Fruit fly (Drosophila melanogaster) whole organism, embryonic: ENCODE results near the gene Vha100-2.
A peak's percentile ranks its signal among the peaks of the same experiment; 100 is the strongest.

ENCODE experiments used
- B-H1 ChIP-seq: fragments of 200-800 bp; sonication (Bioruptor generic); IDR thresholded peaks from 3 replicates; pipeline ENCODE4 v1.3.6; 2022; ENCODE audit warnings: missing biosample characterization, missing genetic modification characterization
- BtbVII ChIP-seq: fragments of 200-800 bp; sonication (Bioruptor generic); optimal IDR thresholded peaks from 3 replicates; lab custom pipeline; 2017; ENCODE audit warnings: missing biosample characterization, mild to moderate bottlenecking, missing genetic modification characterization
- CG10267 ChIP-seq: fragments of 200-800 bp; sonication (Bioruptor generic); optimal IDR thresholded peaks from 2 replicates; lab custom pipeline; 2018; ENCODE audit warnings: missing biosample characterization, mild to moderate bottlenecking, missing genetic modification characterization, moderate library complexity
- CG11504 ChIP-seq: fragments of 200-800 bp; sonication (Bioruptor generic); optimal IDR thresholded peaks from 3 replicates; lab custom pipeline; 2019; ENCODE audit warnings: missing biosample characterization, mild to moderate bottlenecking, missing genetic modification characterization, moderate library complexity
- CG15601 ChIP-seq: fragments of 200-800 bp; sonication (Bioruptor generic); optimal IDR thresholded peaks from 3 replicates; lab custom pipeline; 2019; ENCODE audit warnings: missing biosample characterization, mild to moderate bottlenecking, missing genetic modification characterization, moderate library complexity
- CG18619 ChIP-seq: fragments of 200-800 bp; sonication (Bioruptor generic); optimal IDR thresholded peaks from 3 replicates; lab custom pipeline; 2017; ENCODE audit warnings: missing biosample characterization, mild to moderate bottlenecking, missing genetic modification characterization
- CG3281 ChIP-seq: fragments of 200-800 bp; sonication (Bioruptor generic); optimal IDR thresholded peaks from 3 replicates; lab custom pipeline; 2017; ENCODE audit warnings: missing biosample characterization, mild to moderate bottlenecking, missing genetic modification characterization
- CG3726 ChIP-seq: fragments of 200-800 bp; sonication (Bioruptor generic); IDR thresholded peaks from 3 replicates; pipeline ENCODE4, ENCODE4 v1.3.6; 2022; ENCODE audit warnings: missing biosample characterization, missing genetic modification characterization
- CG5180 ChIP-seq: fragments of 200-800 bp; sonication (Bioruptor generic); optimal IDR thresholded peaks from 3 replicates; lab custom pipeline; 2017; ENCODE audit warnings: missing biosample characterization, missing genetic modification characterization, mild to moderate bottlenecking, moderate library complexity, missing genetic modification reagents
- CG6689 ChIP-seq: fragments of 200-800 bp; sonication (Bioruptor generic); IDR thresholded peaks from 2 replicates; pipeline ENCODE4 v1.3.6; 2022; ENCODE audit warnings: missing biosample characterization, missing genetic modification characterization
- CG6765 ChIP-seq: fragments of 200-800 bp; sonication (Bioruptor generic); optimal IDR thresholded peaks from 3 replicates; lab custom pipeline; 2017; ENCODE audit warnings: missing biosample characterization, mild to moderate bottlenecking, missing genetic modification characterization
- Dek ChIP-seq: fragments of 200-800 bp; sonication (Bioruptor generic); optimal IDR thresholded peaks from 3 replicates; lab custom pipeline; 2019; ENCODE audit warnings: missing biosample characterization, mild to moderate bottlenecking, missing genetic modification characterization, moderate library complexity
- Doc2 ChIP-seq: fragments of 200-800 bp; sonication (Bioruptor generic); IDR thresholded peaks from 2 replicates; pipeline ENCODE4 v1.3.6; 2022; ENCODE audit warnings: missing biosample characterization, missing genetic modification characterization
- Dp ChIP-seq: fragments of 200-800 bp; sonication (Bioruptor generic); optimal IDR thresholded peaks from 2 replicates; lab custom pipeline; 2018; ENCODE audit warnings: missing biosample characterization, mild to moderate bottlenecking, missing genetic modification characterization, moderate library complexity
- Drgx ChIP-seq: fragments of 200-800 bp; sonication (Bioruptor generic); IDR thresholded peaks from 2 replicates; pipeline ENCODE4 v1.3.6; 2022; ENCODE audit warnings: missing biosample characterization, missing genetic modification characterization
- Ets97D ChIP-seq: fragments of 200-800 bp; sonication (Bioruptor generic); optimal IDR thresholded peaks from 3 replicates; lab custom pipeline; 2016; ENCODE audit warnings: missing biosample characterization, missing genetic modification characterization
- Gug ChIP-seq: fragments of 200-800 bp; sonication (Bioruptor generic); IDR thresholded peaks from 4 replicates; pipeline ENCODE4 v1.3.6; 2022; ENCODE audit warnings: missing biosample characterization, missing genetic modification characterization
- HHEX ChIP-seq: fragments of 200-800 bp; sonication (Bioruptor generic); optimal IDR thresholded peaks from 3 replicates; lab custom pipeline; 2017; ENCODE audit warnings: missing biosample characterization, mild to moderate bottlenecking, missing genetic modification characterization, missing genetic modification reagents
- HLH3B ChIP-seq: fragments of 200-800 bp; sonication (Bioruptor generic); IDR thresholded peaks from 2 replicates; pipeline ENCODE4 v1.3.6; 2022; ENCODE audit warnings: missing biosample characterization, missing genetic modification characterization
- HmgZ ChIP-seq: fragments of 200-800 bp; sonication (Bioruptor generic); optimal IDR thresholded peaks from 2 replicates; lab custom pipeline; 2018; ENCODE audit warnings: missing biosample characterization, mild to moderate bottlenecking, missing genetic modification characterization
- Hmr ChIP-seq: fragments of 200-800 bp; sonication (Bioruptor generic); optimal IDR thresholded peaks from 3 replicates; lab custom pipeline; 2017; ENCODE audit warnings: mild to moderate bottlenecking, missing biosample characterization, missing genetic modification reagents, missing genetic modification characterization
- Lpt ChIP-seq: fragments of >200 bp; optimal IDR thresholded peaks from 2 replicates; lab custom pipeline; 2018; ENCODE audit warnings: missing biosample characterization, missing genetic modification characterization
- Mad ChIP-seq: fragments of 200-800 bp; sonication (Bioruptor generic); optimal IDR thresholded peaks from 2 replicates; lab custom pipeline; 2016; ENCODE audit warnings: missing biosample characterization, missing genetic modification characterization
- Med ChIP-seq: fragments of 200-800 bp; sonication (Bioruptor generic); peaks from one replicate; lab custom pipeline; 2016; ENCODE audit warnings: missing biosample characterization, missing genetic modification characterization, mild to moderate bottlenecking, inconsistent platforms, moderate library complexity
- Oli ChIP-seq: fragments of 200-800 bp; sonication (Bioruptor generic); optimal IDR thresholded peaks from 2 replicates; lab custom pipeline; 2018; ENCODE audit warnings: missing biosample characterization, mild to moderate bottlenecking, missing genetic modification characterization, moderate library complexity
- Side ChIP-seq: fragments of 200-800 bp; sonication (Bioruptor generic); optimal IDR thresholded peaks from 2 replicates; lab custom pipeline; 2016; ENCODE audit warnings: missing biosample characterization, missing genetic modification characterization
- Sry-δ ChIP-seq: fragments of 200-800 bp; sonication (Bioruptor generic); optimal IDR thresholded peaks from 2 replicates; lab custom pipeline; 2016; ENCODE audit warnings: missing biosample characterization, missing genetic modification characterization
- TFAM ChIP-seq: fragments of 200-800 bp; sonication (Bioruptor generic); optimal IDR thresholded peaks from 2 replicates; lab custom pipeline; 2017; ENCODE audit warnings: missing biosample characterization, missing genetic modification characterization, inconsistent platforms
- Trl ChIP-seq, 3 experiments: fragments of >200 bp in 2 of 3; fragments of 200-800 bp in 1 of 3; sonication (Bioruptor generic) in 1 of 3; optimal IDR thresholded peaks; 2 replicates in 1 of 3; 3 replicates in 2 of 3; lab custom pipeline; 2016 to 2017; ENCODE audit warnings: missing biosample characterization in 1 of 3, missing genetic modification characterization in 1 of 3
- Vsx1 ChIP-seq: fragments of 200-800 bp; sonication (Bioruptor generic); optimal IDR thresholded peaks from 2 replicates; lab custom pipeline; 2017; ENCODE audit warnings: missing biosample characterization, mild to moderate bottlenecking, missing genetic modification characterization, missing genetic modification reagents
- caup ChIP-seq: fragments of 200-800 bp; sonication (Bioruptor generic); optimal IDR thresholded peaks from 3 replicates; lab custom pipeline; 2017; ENCODE audit warnings: missing biosample characterization, mild to moderate bottlenecking, missing genetic modification characterization, moderate library complexity; ENCODE audit not compliant: severe bottlenecking
- disco-r ChIP-seq: fragments of 200-800 bp; sonication (Bioruptor generic); optimal IDR thresholded peaks from 2 replicates; lab custom pipeline; 2016; ENCODE audit warnings: missing biosample characterization, missing genetic modification characterization
- dmrt99B ChIP-seq: fragments of 200-800 bp; sonication (Bioruptor generic); optimal IDR thresholded peaks from 2 replicates; lab custom pipeline; 2018; ENCODE audit warnings: missing biosample characterization, mild to moderate bottlenecking, missing genetic modification characterization, moderate library complexity
- dysf ChIP-seq: fragments of 200-800 bp; sonication (Bioruptor generic); IDR thresholded peaks from 3 replicates; pipeline ENCODE4 v1.3.6; 2022; ENCODE audit warnings: missing biosample characterization, missing genetic modification characterization
- en ChIP-seq: fragments of 200-800 bp; sonication (Bioruptor generic); optimal IDR thresholded peaks from 2 replicates; lab custom pipeline; 2016; ENCODE audit warnings: missing biosample characterization, missing genetic modification characterization
- fd64A ChIP-seq: fragments of 200-800 bp; sonication (Bioruptor generic); optimal IDR thresholded peaks from 3 replicates; lab custom pipeline; 2018; ENCODE audit warnings: missing biosample characterization, mild to moderate bottlenecking, missing genetic modification characterization
- fd96Cb ChIP-seq: fragments of 200-800 bp; sonication (Bioruptor generic); optimal IDR thresholded peaks from 2 replicates; lab custom pipeline; 2018; ENCODE audit warnings: missing biosample characterization, mild to moderate bottlenecking, missing genetic modification characterization, moderate library complexity
- gro ChIP-seq: fragments of 200-800 bp; sonication (Bioruptor generic); optimal IDR thresholded peaks from 2 replicates; lab custom pipeline; 2016; ENCODE audit warnings: missing biosample characterization, missing genetic modification characterization
- hkb ChIP-seq, 2 experiments: fragments of 200-800 bp in 1 of 2; fragments of >200 bp in 1 of 2; sonication (Bioruptor generic) in 1 of 2; IDR thresholded peaks in 1 of 2; optimal IDR thresholded peaks in 1 of 2; 2 replicates each; pipeline versions ENCODE4 v1.3.6 to Lab custom; 2017 to 2022; ENCODE audit warnings: missing biosample characterization in 1 of 2, missing genetic modification characterization in 1 of 2
- lov ChIP-seq, 2 experiments: fragments of 200-800 bp in 1 of 2; fragments of >200 bp in 1 of 2; sonication (Bioruptor generic) in 1 of 2; IDR thresholded peaks in 1 of 2; optimal IDR thresholded peaks in 1 of 2; 2 replicates in 1 of 2; 3 replicates in 1 of 2; pipeline versions ENCODE4 v1.3.6 to Lab custom; 2017 to 2022; ENCODE audit warnings: missing biosample characterization in 1 of 2, missing genetic modification characterization in 1 of 2
- nom ChIP-seq: fragments of 200-800 bp; sonication (Bioruptor generic); optimal IDR thresholded peaks from 2 replicates; lab custom pipeline; 2017; ENCODE audit warnings: missing biosample characterization, missing genetic modification characterization, mild to moderate bottlenecking, moderate library complexity, missing genetic modification reagents
- odd ChIP-seq: fragments of 200-800 bp; sonication (Bioruptor generic); optimal IDR thresholded peaks from 2 replicates; lab custom pipeline; 2017; ENCODE audit warnings: missing biosample characterization, mild to moderate bottlenecking, missing genetic modification characterization
- p53 ChIP-seq: fragments of 200-800 bp; sonication (Bioruptor generic); optimal IDR thresholded peaks from 2 replicates; lab custom pipeline; 2016; ENCODE audit warnings: missing biosample characterization, missing genetic modification characterization
- psq ChIP-seq: fragments of 200-800 bp; sonication (Bioruptor generic); optimal IDR thresholded peaks from 2 replicates; lab custom pipeline; 2017; ENCODE audit warnings: missing biosample characterization, missing genetic modification characterization
- repo ChIP-seq: fragments of 200-800 bp; sonication (Bioruptor generic); optimal IDR thresholded peaks from 2 replicates; lab custom pipeline; 2016; ENCODE audit warnings: missing biosample characterization, missing genetic modification characterization
- sr ChIP-seq: fragments of 200-800 bp; sonication (Bioruptor generic); IDR thresholded peaks from 3 replicates; pipeline ENCODE4 v1.3.6; 2022; ENCODE audit warnings: missing biosample characterization, missing genetic modification characterization
- trem ChIP-seq: fragments of 200-800 bp; optimal IDR thresholded peaks from 3 replicates; lab custom pipeline; 2019; ENCODE audit warnings: missing biosample characterization, mild to moderate bottlenecking, missing genetic modification characterization, moderate library complexity

Gene Vha100-2

DNA sequence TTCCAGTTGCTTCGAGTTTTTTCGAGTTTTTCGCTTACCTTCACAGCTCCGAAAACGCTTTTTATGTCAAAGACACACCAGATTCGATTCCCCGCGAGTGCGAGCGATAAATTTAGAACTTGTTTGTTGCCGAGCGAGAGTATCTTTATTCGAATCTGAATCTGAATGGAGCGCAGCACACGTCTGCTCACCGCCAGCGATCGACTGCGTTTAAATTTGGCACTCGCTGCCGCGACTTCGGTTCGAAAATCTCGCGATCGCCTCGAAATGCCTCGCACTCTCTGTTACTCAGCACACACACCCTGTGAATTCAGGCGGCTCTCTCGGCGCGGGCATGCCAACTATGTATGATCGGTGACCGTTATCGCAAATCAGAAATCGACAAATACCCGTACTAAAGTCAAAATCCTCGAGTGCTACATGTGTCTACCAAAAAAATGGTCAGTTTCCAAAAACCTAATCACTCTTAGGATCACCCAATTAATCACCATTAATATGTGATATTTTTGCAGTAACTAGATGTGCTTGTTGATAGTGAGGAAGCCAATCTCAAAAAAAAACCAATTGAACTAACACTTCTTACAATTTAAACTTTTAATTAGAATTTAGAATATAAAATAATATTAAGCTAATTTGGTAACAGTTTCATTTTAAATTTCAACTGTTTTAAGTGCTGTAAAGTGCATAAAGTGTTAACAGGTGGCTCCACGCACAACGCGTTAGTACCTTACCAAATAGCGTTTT is at the start of gene Vha100-2 (continued):
- TF ChIP-seq CG6689: no peak; the same call in 1 of the 2 replicates
- no peak for TF ChIP-seq gro (GFP tag; lab: Kevin White, UChicago)
- peak; percentile 29 for TF ChIP-seq nom
- TF ChIP-seq p53 (GFP tag; lab: Kevin White, UChicago): no peak
- no peak for TF ChIP-seq Doc2 (GFP tag; lab: Robert Waterston, UW)
- peak; percentile 53; the same call in 2 of the 3 replicates for TF ChIP-seq dysf (GFP tag; lab: Robert Waterston, UW)
- TF ChIP-seq trem (tag; lab: Kevin White, UChicago): peak; percentile 93
- peak; percentile 59 for TF ChIP-seq HLH3B (GFP tag; lab: Robert Waterston, UW)
- TF ChIP-seq CG15601: peak; percentile 0
- peak; percentile 97 for TF ChIP-seq CG10267
- no peak for TF ChIP-seq repo (GFP tag; lab: Kevin White, UChicago)
- peak; percentile 45 for TF ChIP-seq Hmr (GFP tag; lab: Kevin White, UChicago)
- TF ChIP-seq Trl (optimal IDR thresholded peaks at IDR 0.05; lab: Kevin White, UChicago): peak in 1 of 2 experiments; percentile 77
- TF ChIP-seq Trl (GFP tag; optimal IDR thresholded peaks at IDR 0.05; lab: Kevin White, UChicago): peak; percentile 4
- peak; percentile 63 for TF ChIP-seq Dp (GFP tag; lab: Kevin White, UChicago)
- peak; percentile 47 for TF ChIP-seq HmgZ (tag; lab: Kevin White, UChicago)
- peak; percentile 67 for TF ChIP-seq Drgx (GFP tag; lab: Robert Waterston, UW)
- peak; percentile 23 for TF ChIP-seq CG5180 (GFP tag; lab: Kevin White, UChicago)
- peak; percentile 29; the same call in 1 of the 3 replicates for TF ChIP-seq sr (GFP tag; lab: Robert Waterston, UW)
- peak; percentile 13 for TF ChIP-seq Side (GFP tag; lab: Kevin White, UChicago)
- TF ChIP-seq dmrt99B (tag; lab: Kevin White, UChicago): no peak
- TF ChIP-seq TFAM: no peak
- peak; percentile 91 for TF ChIP-seq Med (GFP tag; lab: Kevin White, UChicago)
- no peak for TF ChIP-seq fd64A (GFP tag; lab: Kevin White, UChicago)
- no peak for TF ChIP-seq fd96Cb
- peak; percentile 18 for TF ChIP-seq Dek (tag; lab: Kevin White, UChicago)
- peak; percentile 48 for TF ChIP-seq disco-r (GFP tag; lab: Kevin White, UChicago)
- no peak for TF ChIP-seq HHEX (GFP tag; lab: Kevin White, UChicago)
- TF ChIP-seq CG11504 (tag; lab: Kevin White, UChicago): peak; percentile 40
- TF ChIP-seq Oli (tag; lab: Kevin White, UChicago): peak; percentile 23
- TF ChIP-seq hkb (optimal IDR thresholded peaks at IDR 0.05; lab: Kevin White, UChicago): no peak
- TF ChIP-seq hkb (GFP tag; IDR thresholded peaks at IDR 0.05; lab: Robert Waterston, UW): peak; percentile 53
- peak; percentile 33; the same call in 1 of the 4 replicates for TF ChIP-seq Gug (GFP tag; lab: Robert Waterston, UW)
- TF ChIP-seq odd (GFP tag; lab: Kevin White, UChicago): no peak
- peak; percentile 62 for TF ChIP-seq Ets97D (GFP tag; lab: Kevin White, UChicago)
- TF ChIP-seq Mad (GFP tag; lab: Kevin White, UChicago): no peak
- no peak; the same call in 2 of the 3 replicates for TF ChIP-seq B-H1 (GFP tag; lab: Robert Waterston, UW)
- TF ChIP-seq Vsx1 (GFP tag; lab: Kevin White, UChicago): peak; percentile 98
- TF ChIP-seq Lpt (GFP tag; lab: Kevin White, UChicago): no peak
- no peak for TF ChIP-seq psq
- TF ChIP-seq CG3281 (GFP tag; lab: Kevin White, UChicago): peak; percentile 26
- no peak for TF ChIP-seq CG3726
- TF ChIP-seq CG6765 (GFP tag; lab: Kevin White, UChicago): peak; percentile 46
- no peak for TF ChIP-seq lov (optimal IDR thresholded peaks at IDR 0.05; lab: Kevin White, UChicago)
- TF ChIP-seq lov (GFP tag; IDR thresholded peaks at IDR 0.05; lab: Robert Waterston, UW): 0 out of 3 replicates have a peak, but pooled peaks have one; percentile 55
- TF ChIP-seq caup: peak; percentile 41
- TF ChIP-seq Sry-δ (GFP tag; lab: Kevin White, UChicago): peak; percentile 10
- TF ChIP-seq en (GFP tag; lab: Kevin White, UChicago): no peak
- no peak for TF ChIP-seq CG18619 (GFP tag; lab: Kevin White, UChicago)
- peak; percentile 28 for TF ChIP-seq BtbVII (GFP tag; lab: Kevin White, UChicago)
